Fruit fly (Drosophila melanogaster) whole organism, embryonic: ENCODE results near the gene Gbs-70E.

Experiments used
- CG16779 ChIP-seq: fragments of 200-800 bp; sonication (Bioruptor generic); IDR thresholded peaks from 2 replicates; pipeline ENCODE4 v1.3.6; 2022; ENCODE audit warnings: missing biosample characterization, missing genetic modification characterization
- CG8359 ChIP-seq: fragments of 200-800 bp; sonication (Bioruptor generic); optimal IDR thresholded peaks from 2 replicates; lab custom pipeline; 2017; ENCODE audit warnings: missing biosample characterization, mild to moderate bottlenecking, missing genetic modification characterization, borderline replicate concordance
- H2.0 ChIP-seq: fragments of 200-800 bp; sonication (Bioruptor generic); IDR thresholded peaks from 2 replicates; pipeline ENCODE4 v1.3.6; 2022; ENCODE audit warnings: missing biosample characterization, missing genetic modification characterization
- fd64A ChIP-seq: fragments of 200-800 bp; sonication (Bioruptor generic); optimal IDR thresholded peaks from 3 replicates; lab custom pipeline; 2018; ENCODE audit warnings: missing biosample characterization, mild to moderate bottlenecking, missing genetic modification characterization

- no peak for TF ChIP-seq CG16779 (GFP tag; lab: Robert Waterston, UW)
- no peak for TF ChIP-seq fd64A (GFP tag; lab: Kevin White, UChicago)
- TF ChIP-seq CG8359 (GFP tag; lab: Kevin White, UChicago), result peak; percentile 7
- TF ChIP-seq H2.0 (GFP tag; lab: Robert Waterston, UW), result no peak
These were observed 5.5 kb downstream of the Gbs-70E start for dm6 chr3L:14544987-14545943.
